Worm (Caenorhabditis elegans): ENCODE measurements around the gene F58B3.6.

The F58B3.6 gene

DNA sequence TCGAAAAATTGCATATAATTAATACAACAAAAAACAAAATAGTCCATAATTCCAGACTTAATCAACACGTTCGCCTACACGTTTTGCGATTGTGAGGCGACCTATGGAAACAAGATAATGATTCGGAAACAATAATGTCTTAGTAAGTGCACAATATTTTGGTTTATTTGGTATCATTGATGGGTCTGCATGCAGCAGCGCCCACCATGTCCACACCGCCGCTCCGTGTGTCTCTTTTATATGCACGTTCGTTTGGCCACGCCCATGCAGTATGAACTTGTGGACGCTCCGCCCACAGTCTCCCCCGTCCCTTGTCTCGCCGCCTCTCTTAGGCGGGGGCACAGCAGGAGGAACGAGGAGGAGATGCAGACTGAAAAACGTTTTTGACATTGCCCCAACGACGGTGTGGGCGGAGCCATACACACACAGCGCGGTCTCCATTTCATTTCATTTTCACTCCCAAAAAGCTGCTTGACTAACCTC is 42.2 kb upstream of the F58B3.6 start, which contains the start of gene mig-38 (continued):
- TF ChIP-seq F44E2.7 (GFP tag; IDR thresholded peaks at IDR 0.05) (no peak), duxl-1 (tag; optimal IDR thresholded peaks at IDR 0.05; ENCODE audit: poor library complexity) (no peak), dmd-6 (GFP tag; IDR thresholded peaks at IDR 0.05) (peak; percentile 39), arid-1 (GFP tag; conservative IDR thresholded peaks at IDR 0.05) (peak; percentile 45), spr-1 (tag; optimal IDR thresholded peaks at IDR 0.05) (peak; percentile 8), ceh-28 (tag; optimal IDR thresholded peaks at IDR 0.05) (no peak), Y48G9A.11 (GFP tag; IDR thresholded peaks at IDR 0.05) (no peak), set-16 (GFP tag; IDR thresholded peaks at IDR 0.05) (peak; percentile 79), mdl-1 (tag; optimal IDR thresholded peaks at IDR 0.05) (peak; percentile 68 to 71), unc-130 (GFP tag; optimal IDR thresholded peaks at IDR 0.05) (no peak), rbr-2 (tag; optimal IDR thresholded peaks at IDR 0.05) (peak; percentile 50), daf-16 (GFP tag; optimal IDR thresholded peaks at IDR 0.05) (peak; percentile 1 to 18), daf-16 (tag; optimal IDR thresholded peaks at IDR 0.05) (peak; percentile 55), Y5F2A.4 (GFP tag; optimal IDR thresholded peaks at IDR 0.05) (no peak), fos-1 (tag; optimal IDR thresholded peaks at IDR 0.05) (no peak), gei-8 (GFP tag; optimal IDR thresholded peaks at IDR 0.05) (no peak), nhr-28 (tag; optimal IDR thresholded peaks at IDR 0.05) (peak; percentile 34), dpl-1 (GFP tag; optimal IDR thresholded peaks at IDR 0.05) (peak; percentile 5), sdz-12 (GFP tag; optimal IDR thresholded peaks at IDR 0.05) (peak; percentile 65), lsy-2 (tag; optimal IDR thresholded peaks at IDR 0.05) (peak in 1 of 2 experiments; percentile 50), ceh-62 (tag; optimal IDR thresholded peaks at IDR 0.05) (no peak), ztf-7 (tag; optimal IDR thresholded peaks at IDR 0.05) (no peak), nhr-11 (tag; optimal IDR thresholded peaks at IDR 0.05) (peak; percentile 52), ama-1 (optimal IDR thresholded peaks at IDR 0.05) (peak; percentile 94), F49E8.2 (tag; optimal IDR thresholded peaks at IDR 0.05; ENCODE audit: borderline replicate concordance) (no peak), nhr-41 (GFP tag; IDR thresholded peaks at IDR 0.05) (no peak), ceh-32 (tag; optimal IDR thresholded peaks at IDR 0.05; ENCODE audit: poor library complexity) (no peak), nhr-6 (tag; optimal IDR thresholded peaks at IDR 0.05) (no peak), nhr-10 (tag; optimal IDR thresholded peaks at IDR 0.05) (no peak), nhr-48 (tag; optimal IDR thresholded peaks at IDR 0.05) (peak; percentile 65), daf-12 (tag; optimal IDR thresholded peaks at IDR 0.05) (no peak), hlh-30 (tag; optimal IDR thresholded peaks at IDR 0.05; ENCODE audit: insufficient read depth) (peak; percentile 47), dmd-9 (GFP tag; IDR thresholded peaks at IDR 0.05) (0 out of 2 replicates have a peak, but pooled peaks have one; percentile 10), mxl-3 (GFP tag; optimal IDR thresholded peaks at IDR 0.05) (peak; percentile 92), Y105C5A.15 (GFP tag; IDR thresholded peaks at IDR 0.05) (0 out of 2 replicates have a peak, but pooled peaks have one; percentile 63), ceh-44 (GFP tag; IDR thresholded peaks at IDR 0.05) (no peak), zfp-3 (GFP tag; conservative IDR thresholded peaks at IDR 0.05) (0 out of 2 replicates have a peak, but pooled peaks have one; percentile 36), lin-29 (GFP tag; IDR thresholded peaks at IDR 0.05) (no peak), pha-4 (GFP tag; IDR thresholded peaks at IDR 0.05) (no peak), pha-4 (tag; optimal IDR thresholded peaks at IDR 0.05) (no peak), nhr-25 (tag; optimal IDR thresholded peaks at IDR 0.05; ENCODE audit: borderline replicate concordance, insufficient read depth) (no peak), hmg-1.1 (GFP tag; IDR thresholded peaks at IDR 0.05) (peak; percentile 67), egl-27 (tag; optimal IDR thresholded peaks at IDR 0.05) (no peak), tra-1 (GFP tag; IDR thresholded peaks at IDR 0.05) (no peak), zfp-2 (tag; optimal IDR thresholded peaks at IDR 0.05) (no peak), lin-13 (GFP tag; optimal IDR thresholded peaks at IDR 0.05) (peak; percentile 20), jun-1 (tag; optimal IDR thresholded peaks at IDR 0.05) (no peak), mdt-29 (GFP tag; IDR thresholded peaks at IDR 0.05) (no peak), ctbp-1 (GFP tag; IDR thresholded peaks at IDR 0.05) (peak; percentile 12; the same call in 1 of the 2 replicates), D1046.2 (GFP tag; IDR thresholded peaks at IDR 0.05) (0 out of 2 replicates have a peak, but pooled peaks have one; percentile 48), nhr-76 (tag; optimal IDR thresholded peaks at IDR 0.05) (no peak)
